Fruit fly (Drosophila melanogaster): ENCODE results near the gene Bdbt.

The Bdbt gene

DNA sequence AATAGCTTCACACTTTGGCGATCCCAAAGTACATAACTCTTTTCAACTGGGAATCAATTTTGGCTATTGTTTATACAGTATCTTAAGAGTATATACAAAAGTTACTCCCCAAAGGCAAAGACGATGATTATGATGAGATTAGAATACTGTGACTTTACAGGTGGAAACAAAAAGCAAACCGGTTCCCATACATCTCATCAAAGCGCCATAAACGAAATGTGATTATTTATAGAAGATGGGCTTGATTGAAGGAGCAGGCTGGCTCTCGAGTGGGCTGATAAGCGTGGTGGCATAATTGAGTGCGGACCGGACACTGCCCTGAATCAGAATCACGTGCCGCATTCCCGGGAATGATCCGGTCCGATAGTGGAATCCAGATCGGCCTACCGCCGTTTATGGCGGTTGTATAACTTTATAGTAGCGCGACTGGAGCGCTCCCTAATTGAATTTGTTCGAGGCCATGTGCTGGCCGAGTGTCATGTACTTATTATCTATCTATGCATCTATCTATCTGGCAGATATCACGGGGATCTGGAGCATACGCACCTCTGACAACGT, 46.6 kb downstream of the Bdbt start:
- TF ChIP-seq Dll (optimal IDR thresholded peaks at IDR 0.05) (no peak), EcR (GFP tag; optimal IDR thresholded peaks at IDR 0.05) (no peak), usp (GFP tag; optimal IDR thresholded peaks at IDR 0.05) (no peak), CG8478 (optimal IDR thresholded peaks at IDR 0.05) (no peak), psq (optimal IDR thresholded peaks at IDR 0.05) (no peak), pan (optimal IDR thresholded peaks at IDR 0.05) (no peak)

DNA sequence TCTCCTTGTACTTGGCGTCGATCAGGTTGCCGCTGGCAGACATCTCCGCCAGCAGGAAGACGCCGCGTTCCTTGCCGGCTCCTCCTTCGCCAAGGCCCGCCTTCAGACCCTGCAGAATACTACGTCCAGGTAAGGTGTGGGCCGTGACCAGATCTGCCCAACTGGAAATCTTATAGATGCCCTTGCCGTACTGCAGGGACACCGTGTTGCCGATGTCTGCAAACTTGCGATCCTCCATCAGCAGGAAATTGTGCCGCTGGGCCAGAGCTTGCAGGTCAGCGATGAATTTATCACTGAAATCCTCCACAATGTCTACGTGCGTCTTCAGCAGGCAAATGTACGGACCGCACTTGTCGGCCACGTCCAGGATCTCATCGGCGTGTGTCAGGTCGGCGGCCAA, 47.3 kb downstream of the Bdbt start:
- TF ChIP-seq CG8478 (optimal IDR thresholded peaks at IDR 0.05) (no peak), psq (optimal IDR thresholded peaks at IDR 0.05) (no peak), pan (optimal IDR thresholded peaks at IDR 0.05) (no peak)

- no peak for TF ChIP-seq Dll (optimal IDR thresholded peaks at IDR 0.05)
- no peak for TF ChIP-seq pan (optimal IDR thresholded peaks at IDR 0.05)
- TF ChIP-seq psq (optimal IDR thresholded peaks at IDR 0.05): no peak
- TF ChIP-seq CG8478 (optimal IDR thresholded peaks at IDR 0.05): no peak
- TF ChIP-seq usp (GFP tag; optimal IDR thresholded peaks at IDR 0.05): no peak
- no peak for TF ChIP-seq EcR (GFP tag; optimal IDR thresholded peaks at IDR 0.05)
These were observed 48.9 kb downstream of the Bdbt start for dm6 chr3R:21069742-21070141.
